Worm (Caenorhabditis elegans): ENCODE results near the gene clc-11.

clc-11 gene

ce11 chrV:16129116-16129515 is 10.3 kb downstream of the clc-11 start:
- no peak for TF ChIP-seq unc-3 (GFP tag; conservative IDR thresholded peaks at IDR 0.05)
- no peak for TF ChIP-seq unc-3 (tag; optimal IDR thresholded peaks at IDR 0.05)
- no peak for TF ChIP-seq pax-1 (tag; optimal IDR thresholded peaks at IDR 0.05)
- TF ChIP-seq lin-11 (tag; optimal IDR thresholded peaks at IDR 0.05): no peak
- TF ChIP-seq sdc-2 (tag; optimal IDR thresholded peaks at IDR 0.05): no peak
- no peak for TF ChIP-seq ztf-16 (tag; optimal IDR thresholded peaks at IDR 0.05)

ce11 chrV:16127401-16127800 is 12.0 kb downstream of the clc-11 start, which contains the start of gene fbxa-143:
Gene fbxa-143, minus strand, starts transcription at chrV:16127501.
- TF ChIP-seq elt-4 (tag; optimal IDR thresholded peaks at IDR 0.05): no peak
- no peak for TF ChIP-seq ets-4 (tag; optimal IDR thresholded peaks at IDR 0.05)
- no peak for TF ChIP-seq syd-9 (tag; optimal IDR thresholded peaks at IDR 0.05)
- TF ChIP-seq madf-2 (tag; optimal IDR thresholded peaks at IDR 0.05): no peak
- no peak for TF ChIP-seq ceh-9 (tag; optimal IDR thresholded peaks at IDR 0.05)
- TF ChIP-seq zip-5 (tag; optimal IDR thresholded peaks at IDR 0.05): no peak
- no peak for TF ChIP-seq pha-2 (tag; optimal IDR thresholded peaks at IDR 0.05)

ce11 chrV:16124739-16125138 is 14.7 kb downstream of the clc-11 start, which contains the start of gene nhr-111:
Gene nhr-111, minus strand, starts transcription at chrV:16124839.
- TF ChIP-seq sox-2 (GFP tag; IDR thresholded peaks at IDR 0.05): no peak
- no peak for TF ChIP-seq ceh-34 (tag; optimal IDR thresholded peaks at IDR 0.05)
- no peak for TF ChIP-seq ahr-1 (tag; optimal IDR thresholded peaks at IDR 0.05)
- no peak for TF ChIP-seq ama-1 (optimal IDR thresholded peaks at IDR 0.05)
- no peak for TF ChIP-seq ceh-9 (tag; optimal IDR thresholded peaks at IDR 0.05)
- TF ChIP-seq nfya-1 (tag; optimal IDR thresholded peaks at IDR 0.05): no peak
- TF ChIP-seq K02D7.2 (tag; optimal IDR thresholded peaks at IDR 0.05): no peak
- TF ChIP-seq fkh-6 (tag; optimal IDR thresholded peaks at IDR 0.05): no peak
- no peak for TF ChIP-seq ttx-3 (tag; optimal IDR thresholded peaks at IDR 0.05)
- no peak for TF ChIP-seq hlh-8 (tag; optimal IDR thresholded peaks at IDR 0.05)
- no peak for TF ChIP-seq ceh-6 (GFP tag; optimal IDR thresholded peaks at IDR 0.05)
- TF ChIP-seq pag-3 (tag; optimal IDR thresholded peaks at IDR 0.05; ENCODE audit: borderline replicate concordance): no peak
- no peak for TF ChIP-seq che-1 (tag; optimal IDR thresholded peaks at IDR 0.05)
- no peak for TF ChIP-seq ceh-30 (tag; optimal IDR thresholded peaks at IDR 0.05)

ce11 chrV:16121451-16121850 is 18.0 kb downstream of the clc-11 start:
- TF ChIP-seq ceh-9 (tag; optimal IDR thresholded peaks at IDR 0.05) (no peak), eyg-1 (tag; optimal IDR thresholded peaks at IDR 0.05) (no peak), nhr-232 (tag; optimal IDR thresholded peaks at IDR 0.05) (no peak), ref-2 (tag; optimal IDR thresholded peaks at IDR 0.05) (no peak), sox-4 (tag; optimal IDR thresholded peaks at IDR 0.05) (no peak), ceh-48 (tag; optimal IDR thresholded peaks at IDR 0.05) (no peak), npax-4 (tag; optimal IDR thresholded peaks at IDR 0.05) (no peak), F13H6.1 (tag; optimal IDR thresholded peaks at IDR 0.05) (no peak), sox-2 (GFP tag; IDR thresholded peaks at IDR 0.05) (no peak), fax-1 (tag; optimal IDR thresholded peaks at IDR 0.05) (no peak), ceh-22 (tag; optimal IDR thresholded peaks at IDR 0.05) (no peak), sdc-2 (tag; optimal IDR thresholded peaks at IDR 0.05) (no peak), pros-1 (tag; optimal IDR thresholded peaks at IDR 0.05) (no peak), gmeb-2 (tag; optimal IDR thresholded peaks at IDR 0.05) (no peak), odd-2 (tag; optimal IDR thresholded peaks at IDR 0.05) (no peak), unc-55 (GFP tag; optimal IDR thresholded peaks at IDR 0.05) (no peak), dmd-4 (tag; optimal IDR thresholded peaks at IDR 0.05; ENCODE audit: borderline replicate concordance) (no peak), tbx-7 (tag; optimal IDR thresholded peaks at IDR 0.05) (no peak), fkh-6 (tag; optimal IDR thresholded peaks at IDR 0.05) (no peak)

Measured in whole organism, late embryonic.